Fruit fly (Drosophila melanogaster) whole organism, prepupa: Measurements from ENCODE around the gene CG15263.

ENCODE experiments used
- Blimp-1 ChIP-seq: fragments of 200-800 bp; sonication (Bioruptor generic); optimal IDR thresholded peaks from 3 replicates; lab custom pipeline; 2017; ENCODE audit warnings: missing biosample characterization, missing genetic modification characterization, mild to moderate bottlenecking, moderate library complexity, missing genetic modification reagents
- CG10631 ChIP-seq: fragments of 200-800 bp; sonication (Bioruptor generic); optimal IDR thresholded peaks from 2 replicates; lab custom pipeline; 2016; ENCODE audit warnings: missing biosample characterization, missing genetic modification characterization
- CG11762 ChIP-seq: fragments of 200-800 bp; sonication (Bioruptor generic); optimal IDR thresholded peaks from 3 replicates; lab custom pipeline; 2016; ENCODE audit warnings: missing biosample characterization, missing genetic modification characterization; ENCODE audit not compliant: insufficient read depth
- CG11902 ChIP-seq: fragments of 200-800 bp; sonication (Bioruptor generic); optimal IDR thresholded peaks from 3 replicates; lab custom pipeline; 2016; ENCODE audit warnings: missing biosample characterization, missing genetic modification characterization
- CG15336 ChIP-seq: fragments of 200-800 bp; sonication (Bioruptor generic); IDR thresholded peaks from 2 replicates; pipeline ENCODE4 v1.3.6; 2022; ENCODE audit warnings: missing biosample characterization, missing genetic modification characterization
- CG16779 ChIP-seq: fragments of 200-800 bp; sonication (Bioruptor generic); optimal IDR thresholded peaks from 3 replicates; lab custom pipeline; 2017; ENCODE audit warnings: missing biosample characterization, mild to moderate bottlenecking, missing genetic modification characterization
- CG31627 ChIP-seq: fragments of 200-800 bp; sonication (Bioruptor generic); optimal IDR thresholded peaks from 3 replicates; lab custom pipeline; 2016; ENCODE audit warnings: missing biosample characterization, missing genetic modification characterization
- CG32006 ChIP-seq: fragments of 200-800 bp; sonication (Bioruptor generic); optimal IDR thresholded peaks from 3 replicates; lab custom pipeline; 2017; ENCODE audit warnings: missing biosample characterization, mild to moderate bottlenecking, missing genetic modification characterization
- CG3919 ChIP-seq: fragments of 200-800 bp; sonication (Bioruptor generic); optimal IDR thresholded peaks from 3 replicates; lab custom pipeline; 2016; ENCODE audit warnings: missing biosample characterization, missing genetic modification characterization
- CG6163 ChIP-seq: fragments of 200-800 bp; sonication (Bioruptor generic); IDR thresholded peaks from 3 replicates; pipeline ENCODE4 v1.3.6; 2022; ENCODE audit warnings: missing biosample characterization, missing genetic modification characterization
- CG6276 ChIP-seq: fragments of 200-800 bp; sonication (Bioruptor generic); optimal IDR thresholded peaks from 2 replicates; lab custom pipeline; 2017; ENCODE audit warnings: missing biosample characterization, mild to moderate bottlenecking, missing genetic modification characterization
- CG6792 ChIP-seq: fragments of 200-800 bp; sonication (Bioruptor generic); optimal IDR thresholded peaks from 3 replicates; lab custom pipeline; 2016; ENCODE audit warnings: missing biosample characterization, missing genetic modification characterization
- CG6808 ChIP-seq: fragments of 200-800 bp; sonication (Bioruptor generic); optimal IDR thresholded peaks from 3 replicates; lab custom pipeline; 2017; ENCODE audit warnings: missing biosample characterization, missing genetic modification characterization, mild to moderate bottlenecking, moderate library complexity, missing genetic modification reagents
- CG6854 ChIP-seq: fragments of 200-800 bp; sonication (Bioruptor generic); optimal IDR thresholded peaks from 2 replicates; lab custom pipeline; 2017; ENCODE audit warnings: missing biosample characterization, mild to moderate bottlenecking, missing genetic modification characterization
- CG7368 ChIP-seq: fragments of 200-800 bp; sonication (Bioruptor generic); optimal IDR thresholded peaks from 3 replicates; lab custom pipeline; 2016; ENCODE audit warnings: missing biosample characterization, missing genetic modification characterization
- CG8119 ChIP-seq: fragments of 200-800 bp; sonication (Bioruptor generic); IDR thresholded peaks from 3 replicates; pipeline ENCODE4 v1.3.6; 2022; ENCODE audit warnings: missing biosample characterization, missing genetic modification characterization
- CG8319 ChIP-seq: fragments of 200-800 bp; sonication (Bioruptor generic); optimal IDR thresholded peaks from 3 replicates; lab custom pipeline; 2016; ENCODE audit warnings: missing biosample characterization, missing genetic modification characterization
- CG8632 ChIP-seq: fragments of 200-800 bp; sonication (Bioruptor generic); optimal IDR thresholded peaks from 3 replicates; lab custom pipeline; 2016; ENCODE audit warnings: missing biosample characterization, missing genetic modification characterization
- CG9139 ChIP-seq: fragments of 200-800 bp; sonication (Bioruptor generic); optimal IDR thresholded peaks from 3 replicates; lab custom pipeline; 2017; ENCODE audit warnings: missing biosample characterization, mild to moderate bottlenecking, missing genetic modification characterization
- Eip75B ChIP-seq: fragments of 200-800 bp; sonication (Bioruptor generic); optimal IDR thresholded peaks from 3 replicates; lab custom pipeline; 2016; ENCODE audit warnings: missing biosample characterization, missing genetic modification characterization
- Eip78C ChIP-seq: fragments of 200-800 bp; sonication (Bioruptor generic); peaks from one replicate; lab custom pipeline; 2016; ENCODE audit warnings: missing biosample characterization, missing genetic modification characterization
- Eip93F ChIP-seq: fragments of 200-800 bp; sonication (Bioruptor generic); optimal IDR thresholded peaks from 2 replicates; lab custom pipeline; 2016; ENCODE audit warnings: missing biosample characterization, mild to moderate bottlenecking, missing genetic modification characterization
- Ets96B ChIP-seq: fragments of 200-800 bp; optimal IDR thresholded peaks from 2 replicates; lab custom pipeline; 2019; ENCODE audit warnings: missing biosample characterization, mild to moderate bottlenecking, missing genetic modification characterization, moderate library complexity
- Hr38 ChIP-seq: sonication (Bioruptor generic); optimal IDR thresholded peaks from 2 replicates; lab custom pipeline; 2016; ENCODE audit warnings: missing biosample characterization, missing genetic modification characterization
- Hr4 ChIP-seq: fragments of 200-800 bp; sonication (Bioruptor generic); optimal IDR thresholded peaks from 3 replicates; lab custom pipeline; 2016; ENCODE audit warnings: missing biosample characterization, missing genetic modification characterization
- Met ChIP-seq: fragments of 200-800 bp; sonication (Bioruptor generic); optimal IDR thresholded peaks from 3 replicates; lab custom pipeline; 2016; ENCODE audit warnings: missing biosample characterization, missing genetic modification characterization
- OdsH ChIP-seq: fragments of 200-800 bp; sonication (Bioruptor generic); optimal IDR thresholded peaks from 3 replicates; lab custom pipeline; 2016; ENCODE audit warnings: missing biosample characterization, missing genetic modification characterization
- Smox ChIP-seq: fragments of 200-800 bp; sonication (Bioruptor generic); optimal IDR thresholded peaks from 3 replicates; lab custom pipeline; 2016; ENCODE audit warnings: missing biosample characterization, missing genetic modification characterization
- Sox102F ChIP-seq: fragments of 200-800 bp; sonication (Bioruptor generic); optimal IDR thresholded peaks from 2 replicates; lab custom pipeline; 2016; ENCODE audit warnings: missing biosample characterization, mild to moderate bottlenecking, missing genetic modification characterization
- Sox14 ChIP-seq: fragments of 200-800 bp; sonication (Bioruptor generic); optimal IDR thresholded peaks from 3 replicates; lab custom pipeline; 2016; ENCODE audit warnings: missing biosample characterization, missing genetic modification characterization
- Sox15 ChIP-seq: fragments of 200-800 bp; sonication (Bioruptor generic); optimal IDR thresholded peaks from 3 replicates; lab custom pipeline; 2016; ENCODE audit warnings: missing biosample characterization, missing genetic modification characterization
- achi ChIP-seq: fragments of 200-800 bp; sonication (Bioruptor generic); optimal IDR thresholded peaks from 3 replicates; lab custom pipeline; 2016; ENCODE audit warnings: missing biosample characterization, missing genetic modification characterization
- acj6 ChIP-seq: fragments of 200-800 bp; sonication (Bioruptor generic); optimal IDR thresholded peaks from 3 replicates; lab custom pipeline; 2016; ENCODE audit warnings: missing biosample characterization, missing genetic modification characterization
- cyc ChIP-seq: fragments of 200-800 bp; sonication (Bioruptor generic); optimal IDR thresholded peaks from 3 replicates; lab custom pipeline; 2016; ENCODE audit warnings: missing biosample characterization, missing genetic modification characterization
- dac ChIP-seq: fragments of 200-800 bp; sonication (Bioruptor generic); optimal IDR thresholded peaks from 2 replicates; lab custom pipeline; 2017; ENCODE audit warnings: missing biosample characterization, mild to moderate bottlenecking, missing genetic modification characterization
- dsx ChIP-seq: fragments of 200-800 bp; optimal IDR thresholded peaks from 3 replicates; lab custom pipeline; 2019; ENCODE audit warnings: missing biosample characterization, mild to moderate bottlenecking, missing genetic modification characterization, moderate library complexity; ENCODE audit not compliant: poor library complexity, severe bottlenecking
- eg ChIP-seq: fragments of 200-800 bp; sonication (Bioruptor generic); IDR thresholded peaks from 3 replicates; pipeline ENCODE4 v1.3.6; 2022; ENCODE audit warnings: missing biosample characterization, missing genetic modification characterization
- fd59A ChIP-seq: fragments of 200-800 bp; sonication (Bioruptor generic); optimal IDR thresholded peaks from 2 replicates; lab custom pipeline; 2017; ENCODE audit warnings: missing biosample characterization, mild to moderate bottlenecking, missing genetic modification characterization, missing genetic modification reagents
- fd85E ChIP-seq: fragments of 200-800 bp; sonication (Bioruptor generic); optimal IDR thresholded peaks from 3 replicates; lab custom pipeline; 2016; ENCODE audit warnings: missing biosample characterization, missing genetic modification characterization
- fkh ChIP-seq: fragments of 200-800 bp; sonication (Bioruptor generic); optimal IDR thresholded peaks from 3 replicates; lab custom pipeline; 2017; ENCODE audit warnings: missing biosample characterization, mild to moderate bottlenecking, missing genetic modification characterization, moderate library complexity
- lz ChIP-seq: fragments of 200-800 bp; sonication (Bioruptor generic); optimal IDR thresholded peaks from 3 replicates; lab custom pipeline; 2016; ENCODE audit warnings: missing biosample characterization, missing genetic modification characterization
- net ChIP-seq: fragments of 200-800 bp; sonication (Bioruptor generic); optimal IDR thresholded peaks from 3 replicates; lab custom pipeline; 2016; ENCODE audit warnings: missing biosample characterization, missing genetic modification characterization
- pdm3 ChIP-seq: fragments of 200-800 bp; sonication (Bioruptor generic); optimal IDR thresholded peaks from 3 replicates; lab custom pipeline; 2016; ENCODE audit warnings: missing biosample characterization, missing genetic modification characterization
- salr ChIP-seq, 2 experiments: fragments of 200-800 bp; sonication (Bioruptor generic); optimal IDR thresholded peaks; 3 replicates each; lab custom pipeline; 2016 to 2018; ENCODE audit warnings: missing biosample characterization in 2 of 2, missing genetic modification characterization in 2 of 2, mild to moderate bottlenecking in 1 of 2
- spab ChIP-seq: fragments of 200-800 bp; sonication (Bioruptor generic); optimal IDR thresholded peaks from 2 replicates; lab custom pipeline; 2017; ENCODE audit warnings: missing biosample characterization, mild to moderate bottlenecking, missing genetic modification characterization, missing genetic modification reagents
- svp ChIP-seq: fragments of 200-800 bp; sonication (Bioruptor generic); peaks from one replicate; lab custom pipeline; 2016; ENCODE audit warnings: missing biosample characterization, missing genetic modification characterization
- vri ChIP-seq: fragments of 200-800 bp; sonication (Bioruptor generic); optimal IDR thresholded peaks from 3 replicates; lab custom pipeline; 2016; ENCODE audit warnings: missing biosample characterization, mild to moderate bottlenecking, missing genetic modification characterization

CG15263 gene

DNA sequence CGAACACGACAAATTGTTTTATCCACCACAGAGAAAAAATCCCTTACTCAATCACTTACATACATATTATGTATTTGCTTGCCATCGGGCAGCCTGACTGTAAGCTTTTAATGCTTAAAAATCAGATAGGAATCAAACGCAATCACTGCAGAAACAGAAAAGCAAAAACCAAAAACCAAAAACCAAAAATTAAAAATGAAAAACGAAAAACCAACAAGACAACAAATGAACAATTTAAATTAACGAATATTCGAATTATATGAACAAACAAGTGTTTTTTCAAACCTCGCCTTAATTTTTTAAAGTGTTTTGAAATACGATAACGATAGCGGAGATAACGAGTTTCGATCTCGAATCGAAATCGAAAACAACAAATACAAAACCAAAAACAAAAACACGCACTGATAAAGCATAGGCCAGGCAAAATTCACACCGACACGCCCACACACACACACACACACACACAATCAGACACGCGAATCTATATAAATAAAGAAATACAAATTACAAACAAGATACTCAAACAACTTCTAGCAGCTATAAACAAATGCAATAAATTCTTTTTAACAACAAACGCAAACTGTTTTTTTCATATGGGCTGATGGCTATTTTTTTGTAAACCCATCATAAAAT lies 30.5 kb upstream of the CG15263 start (continued):
- TF ChIP-seq CG6854 (GFP tag; lab: Kevin White, UChicago) (no peak), Sox15 (GFP tag; lab: Kevin White, UChicago) (no peak), CG6276 (GFP tag; lab: Kevin White, UChicago) (no peak), pdm3 (GFP tag; lab: Kevin White, UChicago) (no peak), dac (GFP tag; lab: Kevin White, UChicago) (no peak), Eip78C (GFP tag; lab: Kevin White, UChicago) (peak; percentile 83), CG6163 (GFP tag; lab: Robert Waterston, UW) (peak; percentile 64; the same call in 2 of the 3 replicates), acj6 (peak; percentile 48), Hr38 (no peak), eg (GFP tag; lab: Robert Waterston, UW) (peak; percentile 44), CG7368 (GFP tag; lab: Kevin White, UChicago) (no peak), CG31627 (GFP tag; lab: Kevin White, UChicago) (peak; percentile 47), spab (GFP tag; lab: Kevin White, UChicago) (peak; percentile 21), Eip93F (GFP tag; lab: Kevin White, UChicago) (no peak), CG8632 (peak; percentile 43), Sox102F (GFP tag; lab: Kevin White, UChicago) (no peak), Ets96B (tag; lab: Kevin White, UChicago) (peak; percentile 52), CG6808 (GFP tag; lab: Kevin White, UChicago) (peak; percentile 30), CG8319 (GFP tag; lab: Kevin White, UChicago) (peak; percentile 9), CG32006 (peak; percentile 60), Hr4 (GFP tag; lab: Kevin White, UChicago) (no peak)
- TF ChIP-seq, all 60 proteins: peak for 32

DNA sequence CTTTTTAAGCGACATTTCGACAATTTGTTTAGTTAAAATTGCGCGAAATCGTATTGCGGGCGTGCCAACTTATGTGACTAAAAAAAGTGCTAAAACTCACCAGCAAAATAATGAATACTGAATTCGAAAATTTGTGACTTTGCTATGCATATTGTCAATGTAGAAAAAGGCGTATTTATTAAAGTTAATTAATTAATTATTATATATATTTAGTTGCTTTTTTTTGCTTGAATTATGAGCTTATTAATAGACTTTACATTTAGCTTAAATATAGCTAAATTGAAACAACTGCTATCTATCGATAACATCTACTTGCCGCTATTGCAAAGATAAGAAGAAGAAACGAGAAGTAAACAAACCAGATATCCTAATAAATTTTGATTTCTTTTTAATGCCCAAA lies 28.6 kb upstream of the CG15263 start, which contains the start of the genes PolD3 and Uxt:
PolD3 (minus strand) TSS at position 56 of the 400 bp plus-strand sequence.
Uxt (plus strand) TSS at position 333 of the 400 bp plus-strand sequence.
- no peak for TF ChIP-seq fd59A (GFP tag; lab: Kevin White, UChicago)
- TF ChIP-seq salr (GFP tag; optimal IDR thresholded peaks at IDR 0.05; lab: Kevin White, UChicago), result no peak
- no peak for TF ChIP-seq CG15336 (GFP tag; lab: Robert Waterston, UW)
- no peak for TF ChIP-seq CG3919
- TF ChIP-seq net (GFP tag; lab: Kevin White, UChicago), result no peak
- TF ChIP-seq fkh (GFP tag; lab: Kevin White, UChicago), result peak; percentile 80

dm6 chr2L:15264483-15264987 lies 20.3 kb upstream of the CG15263 start, which contains the start of gene yuri:
TSS of gene yuri (minus strand) at chr2L:15264692.
- TF ChIP-seq net (GFP tag; lab: Kevin White, UChicago) (peak; percentile 48), CG15336 (GFP tag; lab: Robert Waterston, UW) (peak; percentile 79), CG11902 (GFP tag; lab: Kevin White, UChicago) (no peak), fd85E (GFP tag; lab: Kevin White, UChicago) (no peak), cyc (GFP tag; lab: Kevin White, UChicago) (no peak), Sox102F (GFP tag; lab: Kevin White, UChicago) (peak; percentile 56), CG31627 (GFP tag; lab: Kevin White, UChicago) (no peak), CG8632 (peak; percentile 32), CG7368 (GFP tag; lab: Kevin White, UChicago) (no peak), dsx (peak; percentile 81), CG6792 (GFP tag; lab: Kevin White, UChicago) (peak; percentile 36), CG9139 (peak; percentile 89), lz (GFP tag; lab: Kevin White, UChicago) (no peak), Eip75B (GFP tag; lab: Kevin White, UChicago) (peak; percentile 56), Blimp-1 (GFP tag; lab: Kevin White, UChicago) (peak; percentile 9), CG10631 (GFP tag; lab: Kevin White, UChicago) (no peak), CG11762 (GFP tag; lab: Kevin White, UChicago) (no peak), vri (GFP tag; lab: Kevin White, UChicago) (peak; percentile 87), OdsH (GFP tag; lab: Kevin White, UChicago) (no peak), CG6854 (GFP tag; lab: Kevin White, UChicago) (peak; percentile 79), CG16779 (tag; lab: Kevin White, UChicago) (peak; percentile 88), Smox (no peak), Met (GFP tag; lab: Kevin White, UChicago) (no peak), achi (GFP tag; lab: Kevin White, UChicago) (peak; percentile 41), spab (GFP tag; lab: Kevin White, UChicago) (peak; percentile 71), CG8119 (GFP tag; lab: Robert Waterston, UW) (peak; percentile 80), svp (GFP tag; lab: Kevin White, UChicago) (peak; percentile 79), Sox14 (GFP tag; lab: Kevin White, UChicago) (no peak)
